Fruit fly (Drosophila melanogaster) whole organism, prepupa: ENCODE measurements around the gene Npc1a.

ENCODE experiments used
- CG11294 ChIP-seq: fragments of 200-800 bp; sonication (Bioruptor generic); IDR thresholded peaks from 2 replicates; pipeline ENCODE4 v1.3.6; 2022; ENCODE audit warnings: missing biosample characterization, missing genetic modification characterization
- CG11762 ChIP-seq: fragments of 200-800 bp; sonication (Bioruptor generic); optimal IDR thresholded peaks from 3 replicates; lab custom pipeline; 2016; ENCODE audit warnings: missing biosample characterization, missing genetic modification characterization; ENCODE audit not compliant: insufficient read depth
- CG1621 ChIP-seq: fragments of 200-800 bp; sonication (Bioruptor generic); optimal IDR thresholded peaks from 3 replicates; lab custom pipeline; 2018; ENCODE audit warnings: missing biosample characterization, mild to moderate bottlenecking, missing genetic modification characterization
- CG3919 ChIP-seq: fragments of 200-800 bp; sonication (Bioruptor generic); optimal IDR thresholded peaks from 3 replicates; lab custom pipeline; 2016; ENCODE audit warnings: missing biosample characterization, missing genetic modification characterization
- CG6854 ChIP-seq: fragments of 200-800 bp; sonication (Bioruptor generic); optimal IDR thresholded peaks from 2 replicates; lab custom pipeline; 2017; ENCODE audit warnings: missing biosample characterization, mild to moderate bottlenecking, missing genetic modification characterization
- CG9139 ChIP-seq: fragments of 200-800 bp; sonication (Bioruptor generic); optimal IDR thresholded peaks from 3 replicates; lab custom pipeline; 2017; ENCODE audit warnings: missing biosample characterization, mild to moderate bottlenecking, missing genetic modification characterization
- Gug ChIP-seq: fragments of 200-800 bp; sonication (Bioruptor generic); IDR thresholded peaks from 2 replicates; pipeline ENCODE4 v1.3.6; 2022; ENCODE audit warnings: missing biosample characterization, missing genetic modification characterization
- Hr39 ChIP-seq: fragments of 200-800 bp; sonication (Bioruptor generic); optimal IDR thresholded peaks from 2 replicates; lab custom pipeline; 2016; ENCODE audit warnings: missing biosample characterization, missing genetic modification characterization
- Smox ChIP-seq: fragments of 200-800 bp; sonication (Bioruptor generic); optimal IDR thresholded peaks from 3 replicates; lab custom pipeline; 2016; ENCODE audit warnings: missing biosample characterization, missing genetic modification characterization
- achi ChIP-seq: fragments of 200-800 bp; sonication (Bioruptor generic); optimal IDR thresholded peaks from 3 replicates; lab custom pipeline; 2016; ENCODE audit warnings: missing biosample characterization, missing genetic modification characterization
- net ChIP-seq: fragments of 200-800 bp; sonication (Bioruptor generic); optimal IDR thresholded peaks from 3 replicates; lab custom pipeline; 2016; ENCODE audit warnings: missing biosample characterization, missing genetic modification characterization
- pdm3 ChIP-seq: fragments of 200-800 bp; sonication (Bioruptor generic); optimal IDR thresholded peaks from 3 replicates; lab custom pipeline; 2016; ENCODE audit warnings: missing biosample characterization, missing genetic modification characterization
- topi ChIP-seq: fragments of 200-800 bp; sonication (Bioruptor generic); optimal IDR thresholded peaks from 3 replicates; lab custom pipeline; 2016; ENCODE audit warnings: missing biosample characterization, missing genetic modification characterization

- TF ChIP-seq achi (no peak), CG6854 (GFP tag; lab: Kevin White, UChicago) (no peak), CG11294 (GFP tag; lab: Robert Waterston, UW) (no peak), topi (no peak), Smox (GFP tag; lab: Kevin White, UChicago) (no peak), CG1621 (tag; lab: Kevin White, UChicago) (no peak), CG9139 (GFP tag; lab: Kevin White, UChicago) (no peak), net (GFP tag; lab: Kevin White, UChicago) (no peak), pdm3 (GFP tag; lab: Kevin White, UChicago) (no peak), Hr39 (no peak), CG11762 (GFP tag; lab: Kevin White, UChicago) (no peak), CG3919 (GFP tag; lab: Kevin White, UChicago) (no peak), Gug (GFP tag; lab: Robert Waterston, UW) (no peak)
Measured at dm6 chr2L:10232152-10232816, 11.3 kb upstream of the Npc1a start, which contains the start of gene eEF1delta.
